Fruit fly (Drosophila melanogaster): ENCODE results near the gene CG1288.

The CG1288 gene

DNA sequence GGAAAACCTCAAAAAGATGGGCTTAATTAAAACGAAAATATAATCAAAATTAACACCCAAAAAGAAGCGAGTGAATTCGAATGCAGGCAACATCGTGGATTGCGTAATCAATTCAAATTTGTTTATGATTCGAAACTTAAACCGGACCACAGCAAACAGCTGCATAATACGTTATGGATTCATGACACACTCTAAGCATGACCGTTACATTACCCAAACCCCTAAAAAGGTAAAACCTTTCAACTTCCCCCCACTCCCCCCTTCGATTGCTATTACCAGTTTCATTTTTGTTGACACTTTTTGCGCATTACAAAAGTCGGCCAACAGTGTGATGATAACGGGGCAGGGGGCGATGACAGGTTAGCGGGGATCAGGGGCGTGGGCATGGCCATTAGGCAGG is 38.3 kb downstream of the CG1288 start:
- TF ChIP-seq Rx (GFP tag; IDR thresholded peaks at IDR 0.05) (peak; percentile 5; the same call in 1 of the 2 replicates), CG13287 (GFP tag; IDR thresholded peaks at IDR 0.05; ENCODE audit: partially characterized antibody) (no peak), Blimp-1 (GFP tag; optimal IDR thresholded peaks at IDR 0.05) (peak; percentile 33), Gug (GFP tag; IDR thresholded peaks at IDR 0.05) (no peak), Sry-δ (GFP tag; optimal IDR thresholded peaks at IDR 0.05) (no peak), CG12299 (tag; optimal IDR thresholded peaks at IDR 0.05) (no peak), gcm (GFP tag; optimal IDR thresholded peaks at IDR 0.05) (no peak), kni (GFP tag; optimal IDR thresholded peaks at IDR 0.05) (peak; percentile 84), bigmax (GFP tag; optimal IDR thresholded peaks at IDR 0.05) (no peak), Rfx (GFP tag; IDR thresholded peaks at IDR 0.05) (0 out of 2 replicates have a peak, but pooled peaks have one; percentile 20), chinmo (GFP tag; IDR thresholded peaks at IDR 0.05; ENCODE audit: partially characterized antibody) (0 out of 4 replicates have a peak, but pooled peaks have one; percentile 46), vvl (GFP tag; IDR thresholded peaks at IDR 0.05) (peak; percentile 62; the same call in 1 of the 2 replicates), Hr78 (GFP tag; optimal IDR thresholded peaks at IDR 0.05) (peak in 1 of 2 experiments; percentile 89), CG1233 (GFP tag; optimal IDR thresholded peaks at IDR 0.05) (no peak), slp2 (GFP tag; optimal IDR thresholded peaks at IDR 0.05) (no peak), so (GFP tag; IDR thresholded peaks at IDR 0.05) (no peak), sens (GFP tag) (peak; percentile 19), TFAM (GFP tag; optimal IDR thresholded peaks at IDR 0.05) (no peak), sr (GFP tag; IDR thresholded peaks at IDR 0.05) (0 out of 3 replicates have a peak, but pooled peaks have one; percentile 45), Trl (optimal IDR thresholded peaks at IDR 0.05) (no peak), Trl (GFP tag; optimal IDR thresholded peaks at IDR 0.05) (no peak), inv (GFP tag; IDR thresholded peaks at IDR 0.05; ENCODE audit: partially characterized antibody) (no peak), Pdp1 (GFP tag; optimal IDR thresholded peaks at IDR 0.05) (peak in 1 of 2 experiments; percentile 87), crol (GFP tag; IDR thresholded peaks at IDR 0.05) (peak; percentile 29; the same call in 1 of the 2 replicates), CG15269 (tag; optimal IDR thresholded peaks at IDR 0.05) (peak; percentile 12), CG12769 (tag; optimal IDR thresholded peaks at IDR 0.05) (peak; percentile 16), Sox100B (GFP tag; optimal IDR thresholded peaks at IDR 0.05) (no peak), Eip74EF (GFP tag; optimal IDR thresholded peaks at IDR 0.05) (peak in 1 of 2 experiments; percentile 79), CG5180 (GFP tag; optimal IDR thresholded peaks at IDR 0.05) (no peak), oc (tag; optimal IDR thresholded peaks at IDR 0.05) (peak; percentile 8), corto (GFP tag; optimal IDR thresholded peaks at IDR 0.05) (no peak), CG32772 (GFP tag; IDR thresholded peaks at IDR 0.05) (no peak)

DNA sequence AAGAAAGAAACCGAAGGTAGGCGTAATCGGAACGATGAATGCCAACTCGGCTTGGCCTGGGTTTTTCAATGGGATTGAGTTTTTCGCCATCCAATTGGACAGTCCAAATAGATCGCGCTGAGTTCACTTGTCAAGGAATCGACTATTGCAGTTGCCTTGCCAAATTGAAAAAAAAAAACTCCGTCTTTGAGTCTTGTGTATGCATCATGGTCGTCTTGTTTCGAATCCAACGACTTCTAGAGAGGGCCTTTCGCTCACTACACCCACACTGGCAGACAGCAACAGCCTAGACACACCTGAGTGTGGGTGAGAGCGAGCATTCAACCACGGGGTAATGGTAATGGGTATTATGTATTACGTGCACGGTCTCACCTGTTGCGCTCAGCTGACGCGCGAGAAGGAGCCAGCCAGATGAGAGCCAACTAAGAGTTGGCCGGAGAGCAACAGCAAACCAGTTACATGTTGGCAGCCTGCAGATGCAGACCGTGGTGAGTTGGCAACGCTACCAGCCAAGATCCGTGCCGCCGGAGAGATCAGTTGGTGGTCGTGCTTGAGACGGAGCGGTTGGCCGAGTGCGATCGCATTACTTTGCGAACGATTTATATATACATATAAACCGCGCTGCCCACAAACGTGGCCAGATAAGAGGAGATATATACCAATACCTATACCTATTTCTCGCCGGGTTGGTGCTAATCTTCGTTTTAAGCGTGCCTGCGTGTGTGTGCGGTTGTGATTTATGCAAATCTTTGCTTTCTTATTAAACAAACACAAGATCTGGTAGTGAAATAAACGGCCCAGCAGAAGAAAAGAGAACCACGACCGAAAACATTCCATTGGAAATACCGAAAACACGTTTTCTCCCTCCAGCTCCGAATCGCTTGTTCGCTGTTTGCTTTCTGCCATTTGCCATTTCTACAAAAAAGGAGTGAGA is 45.6 kb downstream of the CG1288 start, which contains the start of gene sas:
sas (plus strand) TSS at position 453 of the 934 bp plus-strand sequence.
- TF ChIP-seq Dbx (GFP tag; IDR thresholded peaks at IDR 0.05) (no peak), tup (GFP tag; optimal IDR thresholded peaks at IDR 0.05) (no peak), CG34224 (GFP tag; IDR thresholded peaks at IDR 0.05; ENCODE audit: partially characterized antibody) (no peak), sd (tag; optimal IDR thresholded peaks at IDR 0.05) (peak; percentile 64), Jarid2 (GFP tag; optimal IDR thresholded peaks at IDR 0.05) (peak; percentile 92), HLH4C (GFP tag; IDR thresholded peaks at IDR 0.05; ENCODE audit: partially characterized antibody) (0 out of 3 replicates have a peak, but pooled peaks have one; percentile 33), abd-A (tag; optimal IDR thresholded peaks at IDR 0.05) (peak; percentile 37), Fer3 (tag; optimal IDR thresholded peaks at IDR 0.05) (no peak), Hey (tag; optimal IDR thresholded peaks at IDR 0.05) (no peak), Sry-δ (GFP tag; optimal IDR thresholded peaks at IDR 0.05) (no peak), CG15269 (tag; optimal IDR thresholded peaks at IDR 0.05) (no peak), H15 (GFP tag; IDR thresholded peaks at IDR 0.05) (no peak), Tbp (GFP tag; optimal IDR thresholded peaks at IDR 0.05) (no peak), CG11456 (GFP tag; IDR thresholded peaks at IDR 0.05) (no peak), CG11504 (tag; optimal IDR thresholded peaks at IDR 0.05) (no peak), cg (GFP tag; optimal IDR thresholded peaks at IDR 0.05) (peak; percentile 64), Ada2b (GFP tag; IDR thresholded peaks at IDR 0.05) (no peak), nom (GFP tag; optimal IDR thresholded peaks at IDR 0.05) (peak; percentile 45)

Data from whole organism, embryonic.